Worm (Caenorhabditis elegans) whole organism, L4/young adult: ENCODE measurements around the gene clc-6.

Source experiments
- W03F9.2 ChIP-seq: fragments of 150-350 bp; optimal IDR thresholded peaks from 2 replicates; lab custom pipeline; 2014; ENCODE audit warnings: missing biosample characterization, missing genetic modification characterization
- dao-5 ChIP-seq: sonication (generic microtip); optimal IDR thresholded peaks from 2 replicates; lab custom pipeline; 2016; ENCODE audit warnings: missing genotype, missing genetic modification characterization, moderate library complexity, missing compliant biosample characterization
- him-1 ChIP-seq: sonication (generic microtip); optimal IDR thresholded peaks from 2 replicates; lab custom pipeline; 2016; ENCODE audit warnings: missing genotype, missing genetic modification reagents, missing genetic modification characterization, missing compliant biosample characterization

The clc-6 gene

DNA sequence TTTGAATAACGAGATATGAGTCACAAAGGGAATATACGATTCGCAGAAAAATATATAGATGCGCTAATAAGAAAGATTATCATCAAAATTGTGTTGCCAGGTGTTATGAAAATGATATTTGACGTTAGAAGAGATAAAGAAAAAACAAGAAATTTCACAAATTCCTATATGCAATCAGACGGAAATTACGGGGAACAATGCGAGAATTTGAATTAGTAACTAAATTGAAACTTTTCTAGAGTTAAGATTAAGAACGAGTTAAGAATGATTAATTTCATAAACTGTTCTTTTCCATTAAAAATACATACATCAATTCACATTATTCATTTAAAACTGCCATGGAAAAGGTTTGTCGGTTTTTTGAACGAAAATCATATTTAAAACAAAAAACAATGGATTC lies at the start of gene clc-6:
Gene clc-6, minus strand, starts transcription at position 101 of the 400 bp plus-strand sequence.
- no peak for TF ChIP-seq him-1
- TF ChIP-seq W03F9.2 (tag; lab: Kevin White, UChicago), result no peak

DNA sequence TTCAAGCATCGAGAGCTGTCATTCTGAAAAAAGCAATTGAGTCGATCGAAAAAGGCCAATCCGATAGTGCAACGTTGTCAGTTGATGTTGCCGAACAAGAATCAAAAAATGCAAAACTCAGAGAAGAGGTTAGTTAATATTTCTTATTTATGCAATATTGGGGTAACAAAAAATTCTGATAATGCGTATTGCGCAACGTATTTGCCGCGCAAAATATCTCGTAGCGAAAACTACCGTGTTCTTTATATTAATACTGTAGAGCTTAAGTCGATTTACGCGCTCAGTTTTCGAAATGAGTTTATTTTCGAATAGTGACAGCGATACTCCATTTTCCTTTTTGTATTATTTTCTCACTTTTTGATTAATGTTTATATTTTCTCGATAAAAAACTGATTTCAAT lies 49.0 kb upstream of the clc-6 start:
- TF ChIP-seq W03F9.2 (tag; lab: Kevin White, UChicago) (no peak), him-1 (no peak), dao-5 (tag; lab: Kevin White, UChicago) (no peak)

DNA sequence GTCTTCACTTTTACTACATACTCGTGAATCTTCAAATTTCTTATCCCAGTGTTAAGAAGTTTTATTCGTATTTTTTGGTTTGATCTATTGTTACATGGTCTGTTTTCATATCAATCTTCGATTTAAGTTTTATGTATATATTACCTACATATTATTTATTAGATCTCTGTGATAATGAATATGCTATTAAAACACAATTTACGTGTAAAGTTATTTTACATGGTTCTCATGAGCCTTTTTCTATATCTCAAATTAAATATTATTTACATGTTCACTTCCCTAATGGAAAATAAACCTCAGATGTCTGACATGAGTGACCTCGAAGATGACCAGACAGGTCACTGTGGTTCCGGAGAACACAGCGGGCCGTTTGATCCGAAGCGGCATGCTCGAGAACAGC lies 48.5 kb upstream of the clc-6 start, which contains the start of gene mxl-1:
Gene mxl-1, plus strand, starts transcription at position 301 of the 400 bp plus-strand sequence.
- TF ChIP-seq him-1 (no peak), dao-5 (tag; lab: Kevin White, UChicago) (no peak), W03F9.2 (tag; lab: Kevin White, UChicago) (no peak)

- TF ChIP-seq him-1 (no peak), dao-5 (tag; lab: Kevin White, UChicago) (no peak), W03F9.2 (tag; lab: Kevin White, UChicago) (no peak)
Observed at ce11 chrV:11241580-11241979, 45.6 kb upstream of the clc-6 start, which contains the start of gene pgap-1. TSS of gene pgap-1 (plus strand) at chrV:11241880.

- TF ChIP-seq dao-5 (tag; lab: Kevin White, UChicago), result no peak
- TF ChIP-seq W03F9.2 (tag; lab: Kevin White, UChicago), result no peak
- TF ChIP-seq him-1, result no peak
Observed at ce11 chrV:11239187-11239725, 43.2 kb upstream of the clc-6 start, which contains the start of the genes dvc-1 and ima-1. TSS of gene dvc-1 (minus strand) at chrV:11239331. TSS of gene ima-1 (plus strand) at chrV:11239675.

DNA sequence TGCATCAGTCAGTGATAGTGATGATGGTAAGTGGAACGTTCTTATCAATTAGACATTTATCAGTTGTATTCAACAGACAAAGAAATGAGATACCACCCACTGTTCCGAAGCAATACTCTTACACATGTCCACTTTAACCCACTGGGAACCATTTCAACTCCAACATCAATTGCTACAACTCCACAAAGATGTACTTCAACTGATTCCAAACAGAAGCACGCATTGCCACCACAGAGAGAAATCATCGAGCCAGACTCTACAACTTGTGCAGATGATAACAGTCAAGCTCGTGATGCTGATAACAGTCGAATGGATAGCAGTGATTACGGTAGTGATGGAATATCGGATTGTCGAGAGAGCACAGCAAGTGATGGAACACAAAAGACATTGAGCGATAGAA lies 39.9 kb upstream of the clc-6 start:
- TF ChIP-seq dao-5 (tag; lab: Kevin White, UChicago) (no peak), W03F9.2 (tag; lab: Kevin White, UChicago) (no peak), him-1 (no peak)

ce11 chrV:11234350-11234749 lies 38.3 kb upstream of the clc-6 start, which contains the start of gene T19B10.5:
TSS of gene T19B10.5 (plus strand) at chrV:11234650.
- no peak for TF ChIP-seq W03F9.2 (tag; lab: Kevin White, UChicago)
- no peak for TF ChIP-seq him-1
- TF ChIP-seq dao-5 (tag; lab: Kevin White, UChicago), result no peak

DNA sequence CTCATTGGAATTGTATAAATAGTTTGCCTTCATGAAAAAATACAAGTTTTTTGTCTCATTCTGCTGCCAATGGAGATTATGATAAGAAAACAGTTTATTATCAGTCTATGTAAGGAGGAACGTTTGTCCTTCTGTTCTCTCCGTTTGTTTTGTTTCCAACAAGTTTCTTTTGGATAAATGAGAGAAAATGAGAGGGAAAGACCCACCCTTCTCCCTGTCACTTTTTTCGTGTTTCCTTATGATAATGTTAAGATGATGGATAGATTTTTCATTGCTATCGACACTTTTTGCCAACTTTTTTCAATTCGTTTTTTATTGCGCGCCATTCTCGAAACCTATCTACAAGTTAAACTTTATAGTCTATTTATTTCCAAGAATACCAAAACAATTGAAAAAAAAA lies 35.2 kb upstream of the clc-6 start:
- TF ChIP-seq him-1, result no peak
- TF ChIP-seq W03F9.2 (tag; lab: Kevin White, UChicago), result no peak
- TF ChIP-seq dao-5 (tag; lab: Kevin White, UChicago), result no peak

ce11 chrV:11228653-11229173 lies 32.7 kb upstream of the clc-6 start, which contains the start of gene pqn-70:
TSS of gene pqn-70 (minus strand) at chrV:11228703.
- TF ChIP-seq W03F9.2 (tag; lab: Kevin White, UChicago) (peak; percentile 72), dao-5 (tag; lab: Kevin White, UChicago) (no peak), him-1 (peak; percentile 66)

ce11 chrV:11225981-11226380 lies 30.0 kb upstream of the clc-6 start, which contains the start of gene bgal-1:
TSS of gene bgal-1 (minus strand) at chrV:11226018.
- TF ChIP-seq dao-5 (tag; lab: Kevin White, UChicago) (no peak), W03F9.2 (tag; lab: Kevin White, UChicago) (no peak), him-1 (no peak)

ce11 chrV:11223698-11224097 lies 27.7 kb upstream of the clc-6 start:
- no peak for TF ChIP-seq him-1
- TF ChIP-seq dao-5 (tag; lab: Kevin White, UChicago), result no peak
- no peak for TF ChIP-seq W03F9.2 (tag; lab: Kevin White, UChicago)

- TF ChIP-seq him-1 (no peak), W03F9.2 (tag; lab: Kevin White, UChicago) (no peak), dao-5 (tag; lab: Kevin White, UChicago) (no peak)
Observed at ce11 chrV:11220936-11221335, 24.9 kb upstream of the clc-6 start, which contains the start of gene T19B10.2. TSS of gene T19B10.2 (plus strand) at chrV:11221302.

DNA sequence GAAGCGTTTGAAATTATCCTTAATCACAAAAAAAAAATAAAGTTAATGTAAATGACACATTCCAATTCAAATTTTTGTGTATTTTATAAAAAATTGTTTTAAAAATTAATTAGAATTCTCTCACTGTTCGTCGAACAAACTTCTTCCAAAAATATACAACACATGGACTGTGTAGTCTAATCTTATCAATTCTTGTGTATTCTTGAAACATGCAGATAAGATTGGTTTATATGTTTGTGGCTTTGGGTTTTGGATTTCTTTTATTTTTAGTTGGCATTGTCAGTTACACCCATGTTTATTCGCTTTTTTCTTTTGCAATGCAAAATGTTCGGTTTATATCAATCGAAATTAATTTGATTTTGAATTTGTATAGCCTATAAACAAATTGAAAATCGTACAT lies 24.4 kb upstream of the clc-6 start:
- TF ChIP-seq dao-5 (tag; lab: Kevin White, UChicago) (no peak), W03F9.2 (tag; lab: Kevin White, UChicago) (no peak), him-1 (no peak)

DNA sequence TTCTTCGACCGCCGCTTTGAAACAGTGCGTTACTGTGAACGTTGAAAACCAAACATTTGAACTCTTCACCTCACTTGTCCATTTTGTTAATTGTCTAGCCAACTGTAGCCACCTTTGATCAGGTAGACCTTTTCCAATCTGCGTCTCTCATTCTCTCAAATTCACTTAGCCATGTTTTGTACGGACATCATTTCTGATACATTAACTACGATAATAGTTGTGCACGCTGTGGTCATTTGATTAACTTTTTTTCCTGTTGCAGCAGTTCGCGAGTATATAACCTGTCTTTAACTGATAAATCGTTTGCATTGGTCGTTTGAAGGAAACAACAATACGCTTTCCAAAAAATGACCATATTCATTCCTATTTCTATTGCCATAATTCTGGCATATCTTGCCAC lies 21.4 kb upstream of the clc-6 start, which contains the start of gene cyp-29A2:
Gene cyp-29A2, plus strand, starts transcription at position 190 of the 400 bp plus-strand sequence.
- TF ChIP-seq W03F9.2 (tag; lab: Kevin White, UChicago) (no peak), dao-5 (tag; lab: Kevin White, UChicago) (no peak), him-1 (no peak)
